Fruit fly (Drosophila melanogaster): ENCODE results near the gene CG7255.
A peak's percentile ranks its signal among the peaks of the same experiment; 100 is the strongest.

CG7255 gene

dm6 chr3L:15305036-15305613 lies 1.1 kb downstream of the CG7255 start (continued):
- TF ChIP-seq CG6175 (GFP tag; IDR thresholded peaks at IDR 0.05) = no peak
- TF ChIP-seq Spps (tag; optimal IDR thresholded peaks at IDR 0.05) = no peak
- no peak for TF ChIP-seq abd-A (tag; optimal IDR thresholded peaks at IDR 0.05)
- no peak for TF ChIP-seq az2 (GFP tag; optimal IDR thresholded peaks at IDR 0.05)
- no peak for TF ChIP-seq CG33557 (GFP tag; optimal IDR thresholded peaks at IDR 0.05)
- no peak for TF ChIP-seq hkb (optimal IDR thresholded peaks at IDR 0.05)
- no peak for TF ChIP-seq hkb (GFP tag; IDR thresholded peaks at IDR 0.05)
- peak; percentile 1 for TF ChIP-seq CG8924 (tag; optimal IDR thresholded peaks at IDR 0.05)
- no peak for TF ChIP-seq ttk (GFP tag; IDR thresholded peaks at IDR 0.05)
- no peak for TF ChIP-seq CG4820 (GFP tag; optimal IDR thresholded peaks at IDR 0.05)
- TF ChIP-seq CG1529 (GFP tag; optimal IDR thresholded peaks at IDR 0.05) = no peak
- TF ChIP-seq sob (GFP tag; IDR thresholded peaks at IDR 0.05) = no peak
- no peak for TF ChIP-seq zen (tag; optimal IDR thresholded peaks at IDR 0.05)
- no peak for TF ChIP-seq CG8089 (GFP tag; optimal IDR thresholded peaks at IDR 0.05)
- TF ChIP-seq Dad (GFP tag; optimal IDR thresholded peaks at IDR 0.05) = no peak
- TF ChIP-seq CG13287 (GFP tag; IDR thresholded peaks at IDR 0.05; ENCODE audit: partially characterized antibody) = no peak
- no peak for TF ChIP-seq CG10462 (GFP tag; optimal IDR thresholded peaks at IDR 0.05)
- peak; percentile 49; the same call in 1 of the 3 replicates for TF ChIP-seq so (GFP tag; IDR thresholded peaks at IDR 0.05)
- TF ChIP-seq sr (GFP tag; IDR thresholded peaks at IDR 0.05) = no peak
- no peak for TF ChIP-seq CG9932 (GFP tag; IDR thresholded peaks at IDR 0.05)
- TF ChIP-seq NFAT (GFP tag; IDR thresholded peaks at IDR 0.05) = 0 out of 2 replicates have a peak, but pooled peaks have one; percentile 17
- TF ChIP-seq nmo (GFP tag; optimal IDR thresholded peaks at IDR 0.05) = peak; percentile 31
- TF ChIP-seq CG10209 (GFP tag; optimal IDR thresholded peaks at IDR 0.05) = no peak
- peak; percentile 21; the same call in 1 of the 3 replicates for TF ChIP-seq row (GFP tag; IDR thresholded peaks at IDR 0.05)
- TF ChIP-seq cas (GFP tag; IDR thresholded peaks at IDR 0.05) = no peak
- no peak for TF ChIP-seq CG3163 (GFP tag; optimal IDR thresholded peaks at IDR 0.05)
- no peak for TF ChIP-seq CG11247 (GFP tag; IDR thresholded peaks at IDR 0.05)
- no peak for TF ChIP-seq Hand (GFP tag; optimal IDR thresholded peaks at IDR 0.05)
- TF ChIP-seq Ets65A (GFP tag) = peak; percentile 46
- no peak for TF ChIP-seq Fer1 (GFP tag; optimal IDR thresholded peaks at IDR 0.05)
- TF ChIP-seq CG18262 (tag; optimal IDR thresholded peaks at IDR 0.05) = peak; percentile 51
- TF ChIP-seq CG17186 (GFP tag; optimal IDR thresholded peaks at IDR 0.05) = no peak
- no peak for TF ChIP-seq CG13296 (GFP tag; optimal IDR thresholded peaks at IDR 0.05)
- TF ChIP-seq Deaf1 (tag; optimal IDR thresholded peaks at IDR 0.05) = peak; percentile 72
- peak; percentile 11 for TF ChIP-seq CG10267 (tag; optimal IDR thresholded peaks at IDR 0.05)
- no peak for TF ChIP-seq CG2116 (GFP tag; optimal IDR thresholded peaks at IDR 0.05)
- TF ChIP-seq btn (GFP tag; optimal IDR thresholded peaks at IDR 0.05) = no peak
- peak; percentile 53 for TF ChIP-seq Med (GFP tag)
- TF ChIP-seq dmrt11E (tag; optimal IDR thresholded peaks at IDR 0.05) = peak; percentile 22
- TF ChIP-seq PHDP (tag; optimal IDR thresholded peaks at IDR 0.05) = no peak
- no peak for TF ChIP-seq Ssrp (tag; optimal IDR thresholded peaks at IDR 0.05)
- TF ChIP-seq Gug (GFP tag; IDR thresholded peaks at IDR 0.05) = no peak
- no peak for TF ChIP-seq Dll (GFP tag; IDR thresholded peaks at IDR 0.05; ENCODE audit: partially characterized antibody)
- TF ChIP-seq jumu (GFP tag; optimal IDR thresholded peaks at IDR 0.05) = no peak
- TF ChIP-seq CG34422 (GFP tag; IDR thresholded peaks at IDR 0.05) = no peak
- TF ChIP-seq salm (tag; optimal IDR thresholded peaks at IDR 0.05) = no peak
- TF ChIP-seq scrt (GFP tag; optimal IDR thresholded peaks at IDR 0.05) = no peak
- TF ChIP-seq CG7271 (tag; optimal IDR thresholded peaks at IDR 0.05) = no peak
- TF ChIP-seq NC2α (GFP tag; optimal IDR thresholded peaks at IDR 0.05) = no peak
- TF ChIP-seq ftz-f1 (GFP tag; optimal IDR thresholded peaks at IDR 0.05) = no peak
- TF ChIP-seq jigr1 (GFP tag; IDR thresholded peaks at IDR 0.05) = no peak
- 0 out of 2 replicates have a peak, but pooled peaks have one; percentile 30 for TF ChIP-seq ara (GFP tag; IDR thresholded peaks at IDR 0.05)

All from whole organism, embryonic.